Worm (Caenorhabditis elegans): ENCODE results near the gene ifas-2.

The ifas-2 gene

DNA sequence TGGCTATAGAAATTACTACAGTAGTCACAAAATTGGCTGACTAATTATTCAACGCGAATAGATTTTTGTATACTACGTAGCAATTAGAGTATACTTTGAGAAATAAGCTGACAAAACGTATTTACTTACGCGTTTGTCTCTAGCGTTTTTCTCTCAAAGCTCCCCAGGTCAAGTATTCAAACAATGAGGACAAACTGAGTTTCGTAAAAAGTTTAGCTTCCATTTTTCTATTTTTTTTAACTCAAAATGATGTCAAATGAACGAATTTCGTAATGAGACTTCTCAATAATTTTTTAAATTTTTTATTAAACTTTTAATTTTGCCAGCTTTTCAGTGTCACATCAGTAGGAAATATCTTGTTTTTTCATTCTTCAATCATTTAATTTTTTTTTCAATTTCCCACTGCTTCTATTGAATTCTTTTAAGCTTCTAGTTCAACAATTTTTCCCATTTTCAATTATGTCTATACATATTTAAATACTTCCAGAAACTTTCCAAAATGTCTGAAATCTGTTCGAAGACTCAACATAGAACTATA, at the start of gene ifas-2, which contains the start of gene fbxa-44:
Gene ifas-2 (minus strand): TSS at position 101 of the 538 bp plus-strand sequence.
Gene fbxa-44 (plus strand): TSS at position 488 of the 538 bp plus-strand sequence.
- TF ChIP-seq lsy-2 (tag; optimal IDR thresholded peaks at IDR 0.05) (no peak), flh-1 (GFP tag; optimal IDR thresholded peaks at IDR 0.05) (no peak)

ce11 chrV:16927345-16927744, 38.7 kb upstream of the ifas-2 start, which contains the start of gene Y102A5C.36:
Gene Y102A5C.36 (minus strand): TSS chrV:16927445.
- no peak for TF ChIP-seq ceh-83 (GFP tag; optimal IDR thresholded peaks at IDR 0.05)
- no peak for TF ChIP-seq cnd-1 (tag; optimal IDR thresholded peaks at IDR 0.05)
- TF ChIP-seq snpc-4 (tag; optimal IDR thresholded peaks at IDR 0.05): no peak
- no peak for TF ChIP-seq unc-39 (tag; optimal IDR thresholded peaks at IDR 0.05)
- TF ChIP-seq ceh-43 (GFP tag; optimal IDR thresholded peaks at IDR 0.05): no peak
- TF ChIP-seq mab-5 (tag; optimal IDR thresholded peaks at IDR 0.05): no peak
- TF ChIP-seq nhr-237 (tag; optimal IDR thresholded peaks at IDR 0.05): no peak
- TF ChIP-seq sem-2 (GFP tag; optimal IDR thresholded peaks at IDR 0.05): no peak
- no peak for TF ChIP-seq ztf-11 (tag; optimal IDR thresholded peaks at IDR 0.05)
- no peak for TF ChIP-seq lin-32 (GFP tag; optimal IDR thresholded peaks at IDR 0.05)
- no peak for TF ChIP-seq ham-2 (GFP tag; optimal IDR thresholded peaks at IDR 0.05)
- no peak for TF ChIP-seq unc-120 (tag; optimal IDR thresholded peaks at IDR 0.05; ENCODE audit: poor library complexity, severe bottlenecking)
- TF ChIP-seq mls-2 (tag; optimal IDR thresholded peaks at IDR 0.05): no peak
- TF ChIP-seq drap-1 (GFP tag; optimal IDR thresholded peaks at IDR 0.05): no peak
- no peak for TF ChIP-seq nhr-12 (tag; optimal IDR thresholded peaks at IDR 0.05)

ce11 chrV:16921952-16922351, 33.3 kb upstream of the ifas-2 start, which contains the start of gene Y102A5C.4:
Gene Y102A5C.4 (plus strand): TSS chrV:16922252.
- no peak for TF ChIP-seq nhr-28 (tag; optimal IDR thresholded peaks at IDR 0.05)
- no peak for TF ChIP-seq unc-62 (GFP tag; optimal IDR thresholded peaks at IDR 0.05)
- TF ChIP-seq M03D4.4 (tag; optimal IDR thresholded peaks at IDR 0.05): no peak

ce11 chrV:16919675-16920074, 31.0 kb upstream of the ifas-2 start:
- TF ChIP-seq mls-2 (tag; optimal IDR thresholded peaks at IDR 0.05) (no peak), unc-120 (tag; optimal IDR thresholded peaks at IDR 0.05; ENCODE audit: poor library complexity, severe bottlenecking) (no peak), nhr-28 (tag; optimal IDR thresholded peaks at IDR 0.05) (no peak), lin-13 (tag; optimal IDR thresholded peaks at IDR 0.05) (no peak), M03D4.4 (tag; optimal IDR thresholded peaks at IDR 0.05) (no peak), sem-2 (GFP tag; optimal IDR thresholded peaks at IDR 0.05) (no peak), zip-8 (tag; optimal IDR thresholded peaks at IDR 0.05) (no peak), ceh-83 (GFP tag; optimal IDR thresholded peaks at IDR 0.05) (no peak), snpc-4 (tag; optimal IDR thresholded peaks at IDR 0.05) (no peak), nhr-12 (tag; optimal IDR thresholded peaks at IDR 0.05) (no peak), ceh-39 (tag; optimal IDR thresholded peaks at IDR 0.05) (no peak), blmp-1 (tag; optimal IDR thresholded peaks at IDR 0.05) (no peak), lsy-2 (tag; optimal IDR thresholded peaks at IDR 0.05) (no peak), unc-39 (tag; optimal IDR thresholded peaks at IDR 0.05) (no peak), hlh-1 (tag; optimal IDR thresholded peaks at IDR 0.05) (no peak), bed-3 (GFP tag; optimal IDR thresholded peaks at IDR 0.05) (no peak), tbx-8 (GFP tag; optimal IDR thresholded peaks at IDR 0.05) (no peak)

DNA sequence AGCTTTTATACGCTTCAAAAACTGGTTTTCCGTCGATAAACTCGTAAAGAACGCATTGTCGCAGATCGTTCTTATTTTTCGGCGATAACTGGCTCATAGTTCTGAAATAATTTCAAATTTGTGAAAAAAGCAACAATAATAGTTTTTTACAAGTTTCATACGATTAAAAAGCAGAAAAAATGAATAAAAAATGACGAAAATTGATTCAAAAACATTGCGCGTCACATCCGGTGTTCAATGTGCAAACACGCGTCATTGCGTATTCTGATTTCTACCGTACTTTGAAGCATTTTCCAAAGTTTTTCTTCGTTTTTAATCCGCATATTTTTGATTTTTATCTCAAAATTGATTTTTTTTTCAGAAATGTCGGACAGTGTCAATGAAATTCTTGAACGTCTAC, 29.7 kb upstream of the ifas-2 start, which contains the start of the genes fbxa-206 and Y102A5C.2:
Gene fbxa-206 (minus strand): TSS at position 101 of the 400 bp plus-strand sequence.
Gene Y102A5C.2 (plus strand): TSS at position 354 of the 400 bp plus-strand sequence.
- TF ChIP-seq lin-13 (tag; optimal IDR thresholded peaks at IDR 0.05) (no peak), pha-4 (tag; optimal IDR thresholded peaks at IDR 0.05) (no peak), tbx-8 (GFP tag; optimal IDR thresholded peaks at IDR 0.05) (no peak), snpc-4 (tag; optimal IDR thresholded peaks at IDR 0.05) (no peak), nhr-237 (tag; optimal IDR thresholded peaks at IDR 0.05) (no peak), zip-8 (tag; optimal IDR thresholded peaks at IDR 0.05) (no peak), ztf-11 (tag; optimal IDR thresholded peaks at IDR 0.05) (no peak), flh-1 (GFP tag; optimal IDR thresholded peaks at IDR 0.05) (no peak), blmp-1 (tag; optimal IDR thresholded peaks at IDR 0.05) (no peak), ceh-39 (tag; optimal IDR thresholded peaks at IDR 0.05) (no peak), hlh-1 (tag; optimal IDR thresholded peaks at IDR 0.05) (no peak), ham-2 (GFP tag; optimal IDR thresholded peaks at IDR 0.05) (no peak), mls-2 (tag; optimal IDR thresholded peaks at IDR 0.05) (no peak), elt-1 (tag; optimal IDR thresholded peaks at IDR 0.05; ENCODE audit: borderline replicate concordance, insufficient read depth) (no peak), nhr-28 (tag; optimal IDR thresholded peaks at IDR 0.05) (no peak), lin-32 (GFP tag; optimal IDR thresholded peaks at IDR 0.05) (no peak), unc-62 (GFP tag; optimal IDR thresholded peaks at IDR 0.05) (no peak), unc-120 (tag; optimal IDR thresholded peaks at IDR 0.05; ENCODE audit: poor library complexity, severe bottlenecking) (no peak), drap-1 (GFP tag; optimal IDR thresholded peaks at IDR 0.05) (no peak)

Data from whole organism, mixed stage, embryonic.